Worm (Caenorhabditis elegans): ENCODE results near the gene W09D6.5.

Gene W09D6.5

DNA sequence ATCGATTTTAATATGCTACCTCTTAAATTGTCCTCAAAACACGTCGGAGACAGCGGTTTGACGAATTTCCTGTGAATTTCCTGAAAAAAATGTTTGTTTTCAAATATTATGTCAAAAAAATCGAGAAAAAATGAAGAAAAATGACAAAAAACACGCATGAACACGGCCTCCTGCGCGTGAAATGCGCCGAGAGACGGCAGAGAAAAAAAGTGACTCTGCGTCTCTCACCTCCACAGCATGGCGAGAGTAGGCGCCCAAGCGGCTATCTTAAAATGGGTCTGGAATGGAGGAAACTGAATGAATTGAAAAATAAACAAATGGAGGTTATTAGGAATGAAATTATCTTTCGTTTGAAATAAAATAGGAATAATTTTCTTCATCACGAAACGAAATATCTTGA lies 22.5 kb downstream of the W09D6.5 start (continued):
- TF ChIP-seq aly-2 (tag; optimal IDR thresholded peaks at IDR 0.05) (no peak), hlh-4 (tag; optimal IDR thresholded peaks at IDR 0.05) (no peak), fos-1 (tag; optimal IDR thresholded peaks at IDR 0.05) (no peak), aha-1 (tag; optimal IDR thresholded peaks at IDR 0.05) (no peak), sup-37 (GFP tag; optimal IDR thresholded peaks at IDR 0.05) (peak; percentile 34), rnt-1 (tag; optimal IDR thresholded peaks at IDR 0.05) (peak; percentile 96), nhr-28 (tag; optimal IDR thresholded peaks at IDR 0.05) (no peak), swsn-7 (tag; optimal IDR thresholded peaks at IDR 0.05) (peak; percentile 77), skn-1 (tag; optimal IDR thresholded peaks at IDR 0.05) (peak; percentile 55), pag-3 (tag; optimal IDR thresholded peaks at IDR 0.05; ENCODE audit: borderline replicate concordance, insufficient read depth) (no peak), unc-86 (tag; optimal IDR thresholded peaks at IDR 0.05) (peak; percentile 77), ama-1 (optimal IDR thresholded peaks at IDR 0.05) (no peak), mab-9 (GFP tag; IDR thresholded peaks at IDR 0.05) (peak; percentile 68), nhr-20 (tag; optimal IDR thresholded peaks at IDR 0.05) (peak; percentile 69), lin-13 (GFP tag; optimal IDR thresholded peaks at IDR 0.05) (peak; percentile 8), Y116A8C.19 (tag; optimal IDR thresholded peaks at IDR 0.05; ENCODE audit: borderline replicate concordance) (no peak), nhr-47 (tag; optimal IDR thresholded peaks at IDR 0.05) (peak; percentile 91), lin-35 (GFP tag; optimal IDR thresholded peaks at IDR 0.05) (peak; percentile 66 to 83), nhr-11 (tag; optimal IDR thresholded peaks at IDR 0.05) (peak; percentile 38), ztf-4 (tag; optimal IDR thresholded peaks at IDR 0.05) (no peak), ztf-11 (tag; optimal IDR thresholded peaks at IDR 0.05) (peak in 1 of 2 experiments; percentile 67), ceh-82 (tag; optimal IDR thresholded peaks at IDR 0.05) (peak; percentile 50 to 89 (median 83)), F16B12.6 (tag; optimal IDR thresholded peaks at IDR 0.05) (peak; percentile 59), C04F5.9 (tag; optimal IDR thresholded peaks at IDR 0.05) (peak; percentile 69), ceh-90 (tag; optimal IDR thresholded peaks at IDR 0.05) (peak; percentile 74), unc-62 (GFP tag; optimal IDR thresholded peaks at IDR 0.05) (no peak), ceh-8 (GFP tag; optimal IDR thresholded peaks at IDR 0.05) (peak; percentile 62), xbp-1 (tag; optimal IDR thresholded peaks at IDR 0.05) (peak; percentile 75), mef-2 (tag; optimal IDR thresholded peaks at IDR 0.05) (no peak), ceh-88 (GFP tag; IDR thresholded peaks at IDR 0.05) (0 out of 2 replicates have a peak, but pooled peaks have one; percentile 17), pqm-1 (tag; optimal IDR thresholded peaks at IDR 0.05) (no peak), lir-3 (tag; optimal IDR thresholded peaks at IDR 0.05; ENCODE audit: poor library complexity) (peak; percentile 73), tlp-1 (tag; optimal IDR thresholded peaks at IDR 0.05) (no peak), unc-130 (tag; optimal IDR thresholded peaks at IDR 0.05) (no peak), efl-1 (optimal IDR thresholded peaks at IDR 0.05) (peak; percentile 88), efl-1 (GFP tag; optimal IDR thresholded peaks at IDR 0.05 in 1 of 2) (peak; percentile 78 to 98), lsy-2 (tag; optimal IDR thresholded peaks at IDR 0.05) (peak; percentile 61 to 74), ceh-63 (GFP tag; optimal IDR thresholded peaks at IDR 0.05) (no peak), fkh-10 (GFP tag; optimal IDR thresholded peaks at IDR 0.05) (peak; percentile 49), tbx-2 (tag; optimal IDR thresholded peaks at IDR 0.05) (peak; percentile 84), fkh-4 (tag; optimal IDR thresholded peaks at IDR 0.05; ENCODE audit: borderline replicate concordance) (peak; percentile 57), C16A3.4 (tag; optimal IDR thresholded peaks at IDR 0.05) (peak; percentile 29), egl-13 (tag; optimal IDR thresholded peaks at IDR 0.05) (peak; percentile 69), isw-1 (GFP tag; IDR thresholded peaks at IDR 0.05) (peak; percentile 71), lin-15B (tag; optimal IDR thresholded peaks at IDR 0.05) (peak; percentile 57), alr-1 (tag; optimal IDR thresholded peaks at IDR 0.05; ENCODE audit: borderline replicate concordance) (peak; percentile 43), elt-3 (tag; optimal IDR thresholded peaks at IDR 0.05) (peak in 1 of 6 experiments; percentile 45), nhr-71 (tag; optimal IDR thresholded peaks at IDR 0.05) (peak; percentile 88), egl-27 (tag; optimal IDR thresholded peaks at IDR 0.05) (no peak), ets-5 (GFP tag; IDR thresholded peaks at IDR 0.05) (no peak), nhr-19 (GFP tag; conservative IDR thresholded peaks at IDR 0.05) (peak; percentile 80; the same call in 1 of the 2 replicates), unc-30 (tag; optimal IDR thresholded peaks at IDR 0.05) (no peak), grh-1 (GFP tag; IDR thresholded peaks at IDR 0.05) (peak; percentile 80)

Data from whole organism, L1 larva.